Fruit fly (Drosophila melanogaster): ENCODE data around the gene CG43049.

dm6 chr3L:18895079-18895478 is 29.8 kb upstream of the CG43049 start:
- TF ChIP-seq psq (optimal IDR thresholded peaks at IDR 0.05) (no peak), h (optimal IDR thresholded peaks at IDR 0.05) (no peak), insv (optimal IDR thresholded peaks at IDR 0.05) (no peak), Sin3A (optimal IDR thresholded peaks at IDR 0.05) (no peak), ttk (optimal IDR thresholded peaks at IDR 0.05) (no peak)
